Fruit fly (Drosophila melanogaster) whole organism, embryonic: Measurements from ENCODE around the gene CG16964.
A peak's percentile ranks its signal among the peaks of the same experiment; 100 is the strongest.

Experiments
- Bteb2 ChIP-seq: fragments of 200-800 bp; sonication (Bioruptor generic); optimal IDR thresholded peaks from 2 replicates; lab custom pipeline; 2016; ENCODE audit warnings: missing biosample characterization, missing genetic modification characterization
- CG10321 ChIP-seq: fragments of 200-800 bp; sonication (Bioruptor generic); IDR thresholded peaks from 2 replicates; pipeline ENCODE4 v1.3.6; 2022; ENCODE audit warnings: missing biosample characterization, missing genetic modification characterization
- CG12391 ChIP-seq: fragments of 200-800 bp; sonication (Bioruptor generic); optimal IDR thresholded peaks from 3 replicates; lab custom pipeline; 2018; ENCODE audit warnings: missing biosample characterization, mild to moderate bottlenecking, missing genetic modification characterization, moderate library complexity
- CG13775 ChIP-seq: fragments of 200-800 bp; sonication (Bioruptor generic); optimal IDR thresholded peaks from 3 replicates; lab custom pipeline; 2017; ENCODE audit warnings: missing biosample characterization, mild to moderate bottlenecking, missing genetic modification characterization
- CG14710 ChIP-seq: fragments of 200-800 bp; sonication (Bioruptor generic); optimal IDR thresholded peaks from 3 replicates; lab custom pipeline; 2019; ENCODE audit warnings: missing biosample characterization, mild to moderate bottlenecking, missing genetic modification characterization, moderate library complexity
- CG15479 ChIP-seq: fragments of 200-800 bp; sonication (Bioruptor generic); optimal IDR thresholded peaks from 3 replicates; lab custom pipeline; 2019; ENCODE audit warnings: missing biosample characterization, mild to moderate bottlenecking, missing genetic modification characterization, moderate library complexity
- CG1602 ChIP-seq: fragments of 200-800 bp; sonication (Bioruptor generic); optimal IDR thresholded peaks from 3 replicates; lab custom pipeline; 2016; ENCODE audit warnings: missing biosample characterization, missing genetic modification characterization
- CG1647 ChIP-seq: fragments of 200-800 bp; sonication (Bioruptor generic); optimal IDR thresholded peaks from 3 replicates; lab custom pipeline; 2016; ENCODE audit warnings: missing biosample characterization, missing genetic modification characterization
- CG16815 ChIP-seq: fragments of 200-800 bp; sonication (Bioruptor generic); optimal IDR thresholded peaks from 3 replicates; lab custom pipeline; 2017; ENCODE audit warnings: missing biosample characterization, mild to moderate bottlenecking, missing genetic modification characterization
- CG17359 ChIP-seq: fragments of 200-800 bp; sonication (Bioruptor generic); optimal IDR thresholded peaks from 3 replicates; lab custom pipeline; 2018; ENCODE audit warnings: missing biosample characterization, mild to moderate bottlenecking, missing genetic modification characterization, moderate library complexity
- CG17361 ChIP-seq: fragments of 200-800 bp; sonication (Bioruptor generic); IDR thresholded peaks from 3 replicates; pipeline ENCODE4 v1.3.6; 2022; ENCODE audit warnings: missing biosample characterization, missing genetic modification characterization
- CG17829 ChIP-seq: fragments of 200-800 bp; optimal IDR thresholded peaks from 2 replicates; lab custom pipeline; 2019; ENCODE audit warnings: missing biosample characterization, mild to moderate bottlenecking, missing genetic modification characterization, moderate library complexity
- CG1832 ChIP-seq: fragments of 200-800 bp; sonication (Bioruptor generic); optimal IDR thresholded peaks from 2 replicates; lab custom pipeline; 2017; ENCODE audit warnings: missing biosample characterization, mild to moderate bottlenecking, missing genetic modification characterization, inconsistent platforms
- CG18619 ChIP-seq: fragments of 200-800 bp; sonication (Bioruptor generic); optimal IDR thresholded peaks from 3 replicates; lab custom pipeline; 2017; ENCODE audit warnings: missing biosample characterization, mild to moderate bottlenecking, missing genetic modification characterization
- CG2712 ChIP-seq: fragments of 200-800 bp; optimal IDR thresholded peaks from 3 replicates; lab custom pipeline; 2019; ENCODE audit warnings: missing biosample characterization, mild to moderate bottlenecking, missing genetic modification characterization, moderate library complexity
- CG30403 ChIP-seq: fragments of 200-800 bp; sonication (Bioruptor generic); optimal IDR thresholded peaks from 3 replicates; lab custom pipeline; 2016; ENCODE audit warnings: missing biosample characterization, missing genetic modification characterization
- CG5953 ChIP-seq: fragments of 200-800 bp; sonication (Bioruptor generic); IDR thresholded peaks from 2 replicates; pipeline ENCODE4 v1.3.6; 2022; ENCODE audit warnings: missing biosample characterization, missing genetic modification characterization
- CG6175 ChIP-seq: fragments of 200-800 bp; sonication (Bioruptor generic); IDR thresholded peaks from 3 replicates; pipeline ENCODE4 v1.3.6; 2022; ENCODE audit warnings: missing biosample characterization, missing genetic modification characterization
- CG6254 ChIP-seq: fragments of 200-800 bp; sonication (Bioruptor generic); optimal IDR thresholded peaks from 3 replicates; lab custom pipeline; 2017; ENCODE audit warnings: mild to moderate bottlenecking, missing biosample characterization, missing genetic modification reagents, missing genetic modification characterization
- CG6272 ChIP-seq: fragments of 200-800 bp; sonication (Bioruptor generic); IDR thresholded peaks from 2 replicates; pipeline ENCODE4 v1.3.6; 2022; ENCODE audit warnings: missing biosample characterization, missing genetic modification characterization
- CG6765 ChIP-seq: fragments of 200-800 bp; sonication (Bioruptor generic); optimal IDR thresholded peaks from 3 replicates; lab custom pipeline; 2017; ENCODE audit warnings: missing biosample characterization, mild to moderate bottlenecking, missing genetic modification characterization
- CG7839 ChIP-seq: fragments of 200-800 bp; sonication (Bioruptor generic); optimal IDR thresholded peaks from 3 replicates; lab custom pipeline; 2018; ENCODE audit warnings: missing biosample characterization, mild to moderate bottlenecking, missing genetic modification characterization, moderate library complexity
- CG8388 ChIP-seq: fragments of 200-800 bp; sonication (Bioruptor generic); optimal IDR thresholded peaks from 2 replicates; lab custom pipeline; 2019; ENCODE audit warnings: missing biosample characterization, mild to moderate bottlenecking, missing genetic modification characterization, moderate library complexity
- CG8924 ChIP-seq: fragments of 200-800 bp; optimal IDR thresholded peaks from 3 replicates; lab custom pipeline; 2019; ENCODE audit warnings: missing biosample characterization, mild to moderate bottlenecking, missing genetic modification characterization, moderate library complexity
- CG9215 ChIP-seq: fragments of 200-800 bp; sonication (Bioruptor generic); IDR thresholded peaks from 2 replicates; pipeline ENCODE4 v1.3.6; 2022; ENCODE audit warnings: missing biosample characterization, missing genetic modification characterization
- Hsf ChIP-seq: fragments of 200-800 bp; sonication (Bioruptor generic); optimal IDR thresholded peaks from 3 replicates; lab custom pipeline; 2016; ENCODE audit warnings: missing biosample characterization, missing genetic modification characterization
- Jarid2 ChIP-seq: fragments of 200-800 bp; sonication (Bioruptor generic); optimal IDR thresholded peaks from 3 replicates; lab custom pipeline; 2017; ENCODE audit warnings: mild to moderate bottlenecking, missing biosample characterization, missing genetic modification reagents, missing genetic modification characterization
- Lpt ChIP-seq: fragments of >200 bp; optimal IDR thresholded peaks from 2 replicates; lab custom pipeline; 2018; ENCODE audit warnings: missing biosample characterization, missing genetic modification characterization
- MTF-1 ChIP-seq: fragments of 200-800 bp; sonication (Bioruptor generic); optimal IDR thresholded peaks from 2 replicates; lab custom pipeline; 2018; ENCODE audit warnings: missing biosample characterization, mild to moderate bottlenecking, missing genetic modification characterization, borderline replicate concordance
- Oli ChIP-seq: fragments of 200-800 bp; sonication (Bioruptor generic); optimal IDR thresholded peaks from 2 replicates; lab custom pipeline; 2018; ENCODE audit warnings: missing biosample characterization, mild to moderate bottlenecking, missing genetic modification characterization, moderate library complexity
- Sox102F ChIP-seq: fragments of 200-800 bp; sonication (Bioruptor generic); optimal IDR thresholded peaks from 2 replicates; lab custom pipeline; 2018; ENCODE audit warnings: missing biosample characterization, mild to moderate bottlenecking, missing genetic modification characterization, moderate library complexity
- Sry-δ ChIP-seq: fragments of 200-800 bp; sonication (Bioruptor generic); optimal IDR thresholded peaks from 2 replicates; lab custom pipeline; 2016; ENCODE audit warnings: missing biosample characterization, missing genetic modification characterization
- Ssrp ChIP-seq: fragments of 200-800 bp; sonication (Bioruptor generic); optimal IDR thresholded peaks from 2 replicates; lab custom pipeline; 2018; ENCODE audit warnings: missing biosample characterization, mild to moderate bottlenecking, missing genetic modification characterization, moderate library complexity
- Xrp1 ChIP-seq: fragments of 200-800 bp; sonication (Bioruptor generic); IDR thresholded peaks from 2 replicates; pipeline ENCODE4 v1.3.6; 2022; ENCODE audit warnings: missing biosample characterization, missing genetic modification characterization
- ara ChIP-seq: fragments of 200-800 bp; sonication (Bioruptor generic); IDR thresholded peaks from 2 replicates; pipeline ENCODE4 v1.3.6; 2022; ENCODE audit warnings: missing biosample characterization, missing genetic modification characterization
- ase ChIP-seq: fragments of 200-800 bp; sonication (Bioruptor generic); IDR thresholded peaks from 3 replicates; pipeline ENCODE4 v1.3.6; 2022; ENCODE audit warnings: missing biosample characterization, missing genetic modification characterization
- cg ChIP-seq: fragments of 200-800 bp; sonication (Bioruptor generic); optimal IDR thresholded peaks from 3 replicates; lab custom pipeline; 2019; ENCODE audit warnings: missing biosample characterization, mild to moderate bottlenecking, missing genetic modification characterization, moderate library complexity
- dan ChIP-seq: fragments of 200-800 bp; sonication (Bioruptor generic); IDR thresholded peaks from 2 replicates; pipeline ENCODE4 v1.3.6; 2022; ENCODE audit warnings: missing biosample characterization, missing genetic modification characterization
- dmrt11E ChIP-seq: fragments of 200-800 bp; sonication (Bioruptor generic); optimal IDR thresholded peaks from 3 replicates; lab custom pipeline; 2018; ENCODE audit warnings: missing biosample characterization, mild to moderate bottlenecking, missing genetic modification characterization, moderate library complexity
- gem ChIP-seq: fragments of 200-800 bp; sonication (Bioruptor generic); optimal IDR thresholded peaks from 2 replicates; lab custom pipeline; 2019; ENCODE audit warnings: missing biosample characterization, mild to moderate bottlenecking, missing genetic modification characterization, moderate library complexity
- ind ChIP-seq: fragments of 200-800 bp; sonication (Bioruptor generic); optimal IDR thresholded peaks from 3 replicates; lab custom pipeline; 2016; ENCODE audit warnings: missing biosample characterization, missing genetic modification characterization
- nmo ChIP-seq: fragments of 200-800 bp; sonication (Bioruptor generic); optimal IDR thresholded peaks from 2 replicates; lab custom pipeline; 2018; ENCODE audit warnings: missing biosample characterization, mild to moderate bottlenecking, missing genetic modification characterization, moderate library complexity
- org-1 ChIP-seq: fragments of 200-800 bp; sonication (Bioruptor generic); optimal IDR thresholded peaks from 2 replicates; lab custom pipeline; 2017; ENCODE audit warnings: missing biosample characterization, missing genetic modification characterization
- phol ChIP-seq: fragments of 200-800 bp; sonication (Bioruptor generic); optimal IDR thresholded peaks from 3 replicates; lab custom pipeline; 2018; ENCODE audit warnings: missing biosample characterization, mild to moderate bottlenecking, missing genetic modification characterization, moderate library complexity
- pita ChIP-seq: fragments of 200-800 bp; sonication (Bioruptor generic); optimal IDR thresholded peaks from 2 replicates; lab custom pipeline; 2017; ENCODE audit warnings: missing biosample characterization, mild to moderate bottlenecking, missing genetic modification characterization
- sens ChIP-seq: fragments of 200-800 bp; sonication (Bioruptor generic); peaks from one replicate; lab custom pipeline; 2016; ENCODE audit warnings: missing biosample characterization, missing genetic modification characterization
- sens-2 ChIP-seq: fragments of 200-800 bp; sonication (Bioruptor generic); IDR thresholded peaks from 2 replicates; pipeline ENCODE4 v1.3.6; 2022; ENCODE audit warnings: missing biosample characterization, missing genetic modification characterization
- unpg ChIP-seq: fragments of 200-800 bp; sonication (Bioruptor generic); optimal IDR thresholded peaks from 3 replicates; lab custom pipeline; 2018; ENCODE audit warnings: missing biosample characterization, mild to moderate bottlenecking, missing genetic modification characterization, moderate library complexity
- zen ChIP-seq: fragments of 200-800 bp; sonication (Bioruptor generic); optimal IDR thresholded peaks from 3 replicates; lab custom pipeline; 2018; ENCODE audit warnings: missing biosample characterization, mild to moderate bottlenecking, missing genetic modification characterization, moderate library complexity
- zf30C ChIP-seq: fragments of 200-800 bp; sonication (Bioruptor generic); optimal IDR thresholded peaks from 3 replicates; lab custom pipeline; 2018; ENCODE audit warnings: missing biosample characterization, mild to moderate bottlenecking, missing genetic modification characterization

Gene CG16964

dm6 chr2L:11977721-11978120 is 30.0 kb downstream of the CG16964 start:
- TF ChIP-seq CG6254 (GFP tag; lab: Kevin White, UChicago) = no peak
- TF ChIP-seq ara (GFP tag; lab: Robert Waterston, UW) = no peak
- TF ChIP-seq sens = peak; percentile 75
- no peak for TF ChIP-seq CG1647 (GFP tag; lab: Kevin White, UChicago)
- peak; percentile 53 for TF ChIP-seq zen (tag; lab: Kevin White, UChicago)
- TF ChIP-seq Sry-δ (GFP tag; lab: Kevin White, UChicago) = no peak
- TF ChIP-seq ind (GFP tag; lab: Kevin White, UChicago) = no peak
- no peak for TF ChIP-seq CG6765
- no peak for TF ChIP-seq cg
- no peak for TF ChIP-seq CG1602 (GFP tag; lab: Kevin White, UChicago)
- no peak for TF ChIP-seq pita
- no peak for TF ChIP-seq CG18619 (GFP tag; lab: Kevin White, UChicago)
- no peak for TF ChIP-seq sens-2 (GFP tag; lab: Robert Waterston, UW)
- TF ChIP-seq dan (GFP tag; lab: Robert Waterston, UW) = no peak
- TF ChIP-seq CG1832 (GFP tag; lab: Kevin White, UChicago) = peak; percentile 7
- TF ChIP-seq CG15479 (GFP tag; lab: Kevin White, UChicago) = peak; percentile 28
- TF ChIP-seq Lpt (GFP tag; lab: Kevin White, UChicago) = no peak

- no peak for TF ChIP-seq org-1 (GFP tag; lab: Kevin White, UChicago)
- no peak for TF ChIP-seq Jarid2
- TF ChIP-seq unpg (GFP tag; lab: Kevin White, UChicago) = peak; percentile 46
- peak; percentile 12 for TF ChIP-seq Sox102F (GFP tag; lab: Kevin White, UChicago)
- peak; percentile 28 for TF ChIP-seq phol (tag; lab: Kevin White, UChicago)
- no peak for TF ChIP-seq Bteb2 (GFP tag; lab: Kevin White, UChicago)
- TF ChIP-seq dmrt11E (tag; lab: Kevin White, UChicago) = peak; percentile 56
- peak; percentile 40 for TF ChIP-seq CG12391 (tag; lab: Kevin White, UChicago)
- TF ChIP-seq CG6272 (GFP tag; lab: Robert Waterston, UW) = no peak
- TF ChIP-seq CG10321 (GFP tag; lab: Robert Waterston, UW) = no peak
- peak; percentile 15 for TF ChIP-seq sens
- peak; percentile 8 for TF ChIP-seq Ssrp (tag; lab: Kevin White, UChicago)
- TF ChIP-seq CG16815 (GFP tag; lab: Kevin White, UChicago) = peak; percentile 25
- no peak for TF ChIP-seq Hsf
- no peak for TF ChIP-seq MTF-1 (GFP tag; lab: Kevin White, UChicago)
- TF ChIP-seq ase (GFP tag; lab: Robert Waterston, UW) = no peak
- peak; percentile 62 for TF ChIP-seq gem (tag; lab: Kevin White, UChicago)
- TF ChIP-seq CG14710 (tag; lab: Kevin White, UChicago) = peak; percentile 7
- 0 out of 3 replicates have a peak, but pooled peaks have one; percentile 2 for TF ChIP-seq CG6175 (GFP tag; lab: Robert Waterston, UW)
- no peak for TF ChIP-seq CG13775 (GFP tag; lab: Kevin White, UChicago)
- peak; percentile 11 for TF ChIP-seq CG7839 (tag; lab: Kevin White, UChicago)
- TF ChIP-seq CG9215 (GFP tag; lab: Robert Waterston, UW) = no peak
- peak; percentile 15 for TF ChIP-seq zf30C (GFP tag; lab: Kevin White, UChicago)
- peak; percentile 23; the same call in 1 of the 2 replicates for TF ChIP-seq Xrp1 (GFP tag; lab: Robert Waterston, UW)
- peak; percentile 59 for TF ChIP-seq CG2712
- TF ChIP-seq Oli (tag; lab: Kevin White, UChicago) = peak; percentile 10
- TF ChIP-seq nmo = peak; percentile 28
- peak; percentile 27 for TF ChIP-seq CG8388 (GFP tag; lab: Kevin White, UChicago)
- no peak for TF ChIP-seq CG17829
- TF ChIP-seq CG5953 (GFP tag; lab: Robert Waterston, UW) = no peak
- peak; percentile 13 for TF ChIP-seq CG17359
- peak; percentile 22; the same call in 1 of the 3 replicates for TF ChIP-seq CG17361 (GFP tag; lab: Robert Waterston, UW)
- TF ChIP-seq CG30403 (GFP tag; lab: Kevin White, UChicago) = no peak
- peak; percentile 3 for TF ChIP-seq CG8924
Observed at dm6 chr2L:11980075-11980474, 32.3 kb downstream of the CG16964 start.
